Worm (Caenorhabditis elegans): ENCODE results near the gene C31C9.9.

ce11 chrII:13636596-13636995 lies 18.2 kb upstream of the C31C9.9 start:
- TF ChIP-seq med-1 (GFP tag; optimal IDR thresholded peaks at IDR 0.05; ENCODE audit: insufficient read depth) (no peak), flt-1 (GFP tag; IDR thresholded peaks at IDR 0.05) (no peak), ztf-29 (GFP tag; IDR thresholded peaks at IDR 0.05) (no peak)
